Worm (Caenorhabditis elegans): Measurements from ENCODE around the gene gcy-8.

Gene gcy-8

ce11 chrIV:7976210-7976609, 48.3 kb downstream of the gcy-8 start, which contains the start of gene F57H12.6:
Gene F57H12.6, minus strand, starts transcription at chrIV:7976310.
- no peak for TF ChIP-seq gei-8 (GFP tag; optimal IDR thresholded peaks at IDR 0.05)
- no peak for TF ChIP-seq hlh-30 (tag; optimal IDR thresholded peaks at IDR 0.05; ENCODE audit: insufficient read depth)
- TF ChIP-seq F49E8.2 (tag; optimal IDR thresholded peaks at IDR 0.05; ENCODE audit: borderline replicate concordance): no peak
- TF ChIP-seq daf-16 (GFP tag; optimal IDR thresholded peaks at IDR 0.05): no peak
- TF ChIP-seq daf-16 (tag; optimal IDR thresholded peaks at IDR 0.05): no peak
- TF ChIP-seq ztf-7 (tag; optimal IDR thresholded peaks at IDR 0.05): no peak
- TF ChIP-seq T26A8.4 (GFP tag; IDR thresholded peaks at IDR 0.05): no peak
- TF ChIP-seq aha-1 (tag): peak; percentile 84

DNA sequence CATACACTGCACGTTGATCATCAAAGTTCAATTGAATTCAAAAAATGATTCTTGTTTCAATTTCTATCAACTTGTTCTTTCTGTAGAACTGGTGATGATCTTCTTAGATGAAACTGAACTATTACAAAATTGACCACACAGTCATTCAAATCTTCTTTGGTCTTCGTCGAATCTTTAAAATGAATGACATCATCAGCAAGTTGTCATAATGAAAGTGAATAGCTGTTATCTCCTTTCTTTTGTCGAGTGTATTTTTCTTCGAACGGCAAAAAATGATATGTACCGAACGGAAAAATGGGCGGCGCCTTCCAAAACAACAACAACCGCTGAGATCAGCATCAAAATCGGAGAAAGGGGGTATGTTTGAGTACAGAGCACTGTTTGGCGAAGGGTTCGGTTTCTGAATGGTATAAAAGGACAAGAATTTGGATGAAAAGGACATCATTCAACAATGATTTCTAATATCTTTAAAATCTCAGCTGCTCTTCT, 49.5 kb downstream of the gcy-8 start, which contains the start of gene ora-1:
TSS of gene ora-1 (plus strand) at position 439 of the 489 bp plus-strand sequence.
- TF ChIP-seq ama-1 (optimal IDR thresholded peaks at IDR 0.05) (no peak), unc-62 (GFP tag; optimal IDR thresholded peaks at IDR 0.05 in 1 of 2) (peak in 1 of 2 experiments; percentile 14), unc-62 (tag; optimal IDR thresholded peaks at IDR 0.05) (no peak), fos-1 (tag; optimal IDR thresholded peaks at IDR 0.05) (no peak), ceh-32 (tag; optimal IDR thresholded peaks at IDR 0.05; ENCODE audit: poor library complexity) (no peak), rbr-2 (tag; optimal IDR thresholded peaks at IDR 0.05) (no peak), dmd-9 (GFP tag; IDR thresholded peaks at IDR 0.05) (no peak), ctbp-1 (GFP tag; IDR thresholded peaks at IDR 0.05) (no peak), nhr-25 (tag; optimal IDR thresholded peaks at IDR 0.05; ENCODE audit: borderline replicate concordance, insufficient read depth) (no peak), daf-16 (GFP tag; optimal IDR thresholded peaks at IDR 0.05) (no peak), daf-16 (tag; optimal IDR thresholded peaks at IDR 0.05) (no peak), nhr-10 (tag; optimal IDR thresholded peaks at IDR 0.05) (no peak), zfp-2 (tag; optimal IDR thresholded peaks at IDR 0.05) (no peak), aha-1 (tag) (peak; percentile 49), Y105C5A.15 (GFP tag; IDR thresholded peaks at IDR 0.05) (no peak)

- TF ChIP-seq mdl-1 (tag; optimal IDR thresholded peaks at IDR 0.05) (peak in 1 of 2 experiments; percentile 3), zip-2 (tag; optimal IDR thresholded peaks at IDR 0.05) (no peak), madf-5 (GFP tag; IDR thresholded peaks at IDR 0.05) (no peak), hlh-11 (tag; optimal IDR thresholded peaks at IDR 0.05) (no peak), aha-1 (tag) (peak; percentile 87), dmd-6 (GFP tag; IDR thresholded peaks at IDR 0.05) (no peak), ctbp-1 (GFP tag; IDR thresholded peaks at IDR 0.05) (no peak), unc-62 (GFP tag; optimal IDR thresholded peaks at IDR 0.05 in 1 of 2) (peak in 1 of 2 experiments; percentile 45), unc-62 (tag; optimal IDR thresholded peaks at IDR 0.05) (no peak)
These were observed 51.6 kb downstream of the gcy-8 start, which contains the start of gene unc-24 for ce11 chrIV:7979588-7979987. Gene unc-24, plus strand, starts transcription at chrIV:7979870.

DNA sequence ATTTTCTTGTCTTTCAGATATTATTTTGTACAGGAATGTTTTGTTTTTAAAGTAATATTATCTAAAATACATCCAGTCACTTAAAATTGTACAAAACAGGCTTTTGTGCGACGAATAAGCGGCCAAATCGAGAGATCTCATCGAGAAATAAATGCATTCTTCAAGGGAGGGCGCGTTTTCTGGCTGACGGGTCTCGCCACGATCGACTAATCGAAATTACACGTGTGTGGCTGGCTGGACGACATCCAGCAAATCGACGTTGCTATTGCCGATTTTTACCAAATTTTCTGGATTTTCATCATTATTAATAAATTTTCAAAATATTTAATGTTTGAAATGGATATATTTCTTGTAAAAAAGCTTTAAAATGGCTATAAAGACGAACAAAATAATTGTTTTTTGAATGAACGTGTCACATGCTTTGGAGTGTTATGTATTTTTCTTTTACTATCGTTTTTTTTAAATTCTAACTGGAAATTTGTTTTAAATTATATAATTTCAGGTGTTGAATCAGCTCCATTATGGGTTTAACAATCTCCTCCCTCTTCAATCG, 54.1 kb downstream of the gcy-8 start, which contains the start of gene arf-5:
TSS of gene arf-5 (plus strand) at position 503 of the 553 bp plus-strand sequence.
- TF ChIP-seq rbr-2 (tag; optimal IDR thresholded peaks at IDR 0.05) (peak; percentile 33), tag-97 (GFP tag; IDR thresholded peaks at IDR 0.05) (no peak), daf-16 (GFP tag; optimal IDR thresholded peaks at IDR 0.05) (no peak), daf-16 (tag; optimal IDR thresholded peaks at IDR 0.05) (peak; percentile 17), ceh-28 (tag; optimal IDR thresholded peaks at IDR 0.05) (no peak), aly-2 (tag; optimal IDR thresholded peaks at IDR 0.05) (no peak), tra-1 (GFP tag; IDR thresholded peaks at IDR 0.05) (no peak), hlh-11 (tag; optimal IDR thresholded peaks at IDR 0.05) (peak; percentile 31), mxl-3 (GFP tag; optimal IDR thresholded peaks at IDR 0.05) (peak; percentile 85), lir-3 (tag; optimal IDR thresholded peaks at IDR 0.05) (no peak), hlh-30 (tag; optimal IDR thresholded peaks at IDR 0.05; ENCODE audit: insufficient read depth) (peak; percentile 64), nhr-6 (tag; optimal IDR thresholded peaks at IDR 0.05) (peak; percentile 2), mep-1 (tag; optimal IDR thresholded peaks at IDR 0.05) (peak; percentile 53), T20F7.1 (GFP tag; optimal IDR thresholded peaks at IDR 0.05) (peak; percentile 33), lsy-2 (tag; optimal IDR thresholded peaks at IDR 0.05) (peak in 1 of 2 experiments; percentile 61), dpl-1 (GFP tag; optimal IDR thresholded peaks at IDR 0.05) (peak; percentile 42), hmg-1.1 (GFP tag; IDR thresholded peaks at IDR 0.05) (0 out of 2 replicates have a peak, but pooled peaks have one; percentile 7), dve-1 (tag; optimal IDR thresholded peaks at IDR 0.05; ENCODE audit: insufficient read depth) (peak; percentile 40), mxl-2 (GFP tag; conservative IDR thresholded peaks at IDR 0.05) (no peak), lin-1 (GFP tag; IDR thresholded peaks at IDR 0.05) (no peak), mdl-1 (tag; optimal IDR thresholded peaks at IDR 0.05) (peak in 1 of 2 experiments; percentile 82), fos-1 (tag; optimal IDR thresholded peaks at IDR 0.05) (no peak)
